Worm (Caenorhabditis elegans) whole organism, L3 larva: ENCODE results near the gene rnp-7.

Source experiments
- ZK546.5 ChIP-seq: sonication (generic microtip); optimal IDR thresholded peaks from 2 replicates; lab custom pipeline; 2017; ENCODE audit warnings: missing biosample characterization, missing genetic modification characterization
- ceh-28 ChIP-seq: fragments of 150-350 bp; optimal IDR thresholded peaks from 2 replicates; lab custom pipeline; 2014; ENCODE audit warnings: missing biosample characterization, missing genetic modification reagents, missing genetic modification characterization
- daf-12 ChIP-seq: fragments of 150-350 bp; optimal IDR thresholded peaks from 2 replicates; lab custom pipeline; 2014; ENCODE audit warnings: missing biosample characterization, missing genetic modification reagents, missing genetic modification characterization
- fos-1 ChIP-seq: fragments of 150-350 bp; optimal IDR thresholded peaks from 2 replicates; lab custom pipeline; 2014; ENCODE audit warnings: missing biosample characterization, missing genetic modification characterization
- lin-15B ChIP-seq: fragments of 150-350 bp; optimal IDR thresholded peaks from 2 replicates; lab custom pipeline; 2014; ENCODE audit warnings: missing biosample characterization, missing genetic modification characterization
- lin-39 ChIP-seq: fragments of 150-350 bp; optimal IDR thresholded peaks from 2 replicates; lab custom pipeline; 2018; ENCODE audit warnings: missing biosample characterization, missing genetic modification reagents, missing genetic modification characterization
- mml-1 ChIP-seq: fragments of 150-350 bp; sonication (generic microtip); optimal IDR thresholded peaks from 3 replicates; lab custom pipeline; 2014; ENCODE audit warnings: missing biosample characterization, missing genetic modification characterization
- nhr-25 ChIP-seq: sonication (generic microtip); optimal IDR thresholded peaks from 2 replicates; lab custom pipeline; 2017; ENCODE audit warnings: missing biosample characterization, missing genetic modification characterization
- nhr-28 ChIP-seq: fragments of 150-350 bp; optimal IDR thresholded peaks from 2 replicates; lab custom pipeline; 2014; ENCODE audit warnings: missing biosample characterization, missing genetic modification characterization
- nhr-76 ChIP-seq: fragments of 150-350 bp; sonication (generic microtip); optimal IDR thresholded peaks from 5 replicates; lab custom pipeline; 2014; ENCODE audit warnings: missing biosample characterization, missing genetic modification characterization
- pqm-1 ChIP-seq: fragments of 150-350 bp; optimal IDR thresholded peaks from 2 replicates; lab custom pipeline; 2017; ENCODE audit warnings: missing biosample characterization, missing genetic modification characterization, inconsistent platforms
- unc-62 ChIP-seq: fragments of 150-350 bp; sonication (generic microtip); optimal IDR thresholded peaks from 4 replicates; lab custom pipeline; 2014; ENCODE audit warnings: missing biosample characterization, missing genetic modification reagents, missing genetic modification characterization
- ztf-11 ChIP-seq: fragments of 150-350 bp; optimal IDR thresholded peaks from 2 replicates; lab custom pipeline; 2014; ENCODE audit warnings: missing biosample characterization, missing genetic modification characterization
- ztf-4 ChIP-seq: fragments of 150-350 bp; optimal IDR thresholded peaks from 2 replicates; lab custom pipeline; 2014; ENCODE audit warnings: missing biosample characterization, missing genetic modification characterization

DNA sequence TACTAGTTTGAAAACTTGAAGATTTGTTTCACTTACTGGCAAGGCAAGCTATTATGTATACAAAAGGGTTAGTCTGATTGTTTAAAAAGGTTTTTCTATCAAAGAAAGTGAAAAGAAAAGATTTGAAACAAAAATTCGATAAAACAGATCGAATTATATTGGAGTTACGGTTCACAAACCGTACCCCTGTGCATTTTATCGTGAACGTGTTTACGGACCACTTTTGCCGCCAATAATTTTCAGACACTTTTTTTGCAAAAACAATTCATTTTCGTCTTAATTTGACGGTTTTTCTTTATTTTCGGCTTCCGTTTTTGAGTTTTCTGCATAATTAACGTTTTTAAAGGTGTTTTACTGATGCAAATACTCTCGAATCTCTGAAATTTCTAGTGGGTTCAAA is 4.3 kb upstream of the rnp-7 start:
- TF ChIP-seq pqm-1 (tag; lab: Kevin White, UChicago) (no peak), ztf-11 (tag; lab: Kevin White, UChicago) (no peak), ceh-28 (no peak), ZK546.5 (no peak), lin-15B (tag; lab: Kevin White, UChicago) (no peak), nhr-25 (tag; lab: Kevin White, UChicago) (no peak), mml-1 (tag; lab: Kevin White, UChicago) (no peak), nhr-28 (tag; lab: Kevin White, UChicago) (no peak), unc-62 (GFP tag; lab: Kevin White, UChicago) (no peak), daf-12 (tag; lab: Kevin White, UChicago) (no peak), lin-39 (tag; lab: Kevin White, UChicago) (no peak), ztf-4 (no peak), fos-1 (tag; lab: Kevin White, UChicago) (no peak), nhr-76 (tag; lab: Kevin White, UChicago) (no peak)
